Fruit fly (Drosophila melanogaster) whole organism: Measurements from ENCODE around the gene Acsx4.

Experiments
- EcR ChIP-seq, 2 experiments: fragments of >200 bp; optimal IDR thresholded peaks; 2 replicates each; lab custom pipeline; 2017; ENCODE audit warnings: missing biosample characterization in 2 of 2, missing genetic modification characterization in 2 of 2, missing genetic modification reagents in 2 of 2
- pan ChIP-seq: fragments of >200 bp; optimal IDR thresholded peaks from 2 replicates; lab custom pipeline; 2017

dm6 chr3R:19833546-19833945, 50.2 kb downstream of the Acsx4 start:
- no peak for TF ChIP-seq pan (lab: Kevin White, UChicago)
- TF ChIP-seq EcR (GFP tag; optimal IDR thresholded peaks at IDR 0.05; lab: Kevin White, UChicago), result no peak
